Fruit fly (Drosophila melanogaster) whole organism, embryonic: Measurements from ENCODE around the gene ND-18.

Experiments
- Asciz ChIP-seq: fragments of 200-800 bp; sonication (Bioruptor generic); optimal IDR thresholded peaks from 2 replicates; lab custom pipeline; 2017; ENCODE audit warnings: missing biosample characterization, mild to moderate bottlenecking, missing genetic modification characterization, missing genetic modification reagents
- BEAF-32 ChIP-seq: fragments of 200-800 bp; sonication (Bioruptor generic); optimal IDR thresholded peaks from 3 replicates; lab custom pipeline; 2017; ENCODE audit warnings: missing biosample characterization, missing genetic modification characterization, mild to moderate bottlenecking, moderate library complexity, missing genetic modification reagents
- BtbVII ChIP-seq: fragments of 200-800 bp; sonication (Bioruptor generic); optimal IDR thresholded peaks from 3 replicates; lab custom pipeline; 2017; ENCODE audit warnings: missing biosample characterization, mild to moderate bottlenecking, missing genetic modification characterization
- C15 ChIP-seq: fragments of 200-800 bp; sonication (Bioruptor generic); IDR thresholded peaks from 3 replicates; pipeline ENCODE4 v1.3.6; 2022; ENCODE audit warnings: missing biosample characterization, missing genetic modification characterization
- CG11560 ChIP-seq: fragments of 200-800 bp; sonication (Bioruptor generic); IDR thresholded peaks from 3 replicates; pipeline ENCODE4 v1.3.6; 2022; ENCODE audit warnings: missing biosample characterization, missing genetic modification characterization
- CG11695 ChIP-seq: fragments of 200-800 bp; sonication (Bioruptor generic); IDR thresholded peaks from 3 replicates; pipeline ENCODE4 v1.3.6; 2022; ENCODE audit warnings: missing biosample characterization, missing genetic modification characterization
- CG12155 ChIP-seq: fragments of 200-800 bp; sonication (Bioruptor generic); optimal IDR thresholded peaks from 3 replicates; lab custom pipeline; 2016; ENCODE audit warnings: missing biosample characterization, missing genetic modification characterization
- CG14860 ChIP-seq: fragments of 200-800 bp; sonication (Bioruptor generic); IDR thresholded peaks from 3 replicates; pipeline ENCODE4 v1.3.6; 2022; ENCODE audit warnings: missing biosample characterization, missing genetic modification characterization; ENCODE audit not compliant: partially characterized antibody
- CG15479 ChIP-seq: fragments of 200-800 bp; sonication (Bioruptor generic); optimal IDR thresholded peaks from 3 replicates; lab custom pipeline; 2019; ENCODE audit warnings: missing biosample characterization, mild to moderate bottlenecking, missing genetic modification characterization, moderate library complexity
- CG1647 ChIP-seq: fragments of 200-800 bp; sonication (Bioruptor generic); optimal IDR thresholded peaks from 3 replicates; lab custom pipeline; 2016; ENCODE audit warnings: missing biosample characterization, missing genetic modification characterization
- CG16813 ChIP-seq: fragments of 200-800 bp; sonication (Bioruptor generic); IDR thresholded peaks from 3 replicates; pipeline ENCODE4 v1.3.6; 2022; ENCODE audit warnings: missing biosample characterization, missing genetic modification characterization; ENCODE audit not compliant: partially characterized antibody
- CG16863 ChIP-seq: fragments of 200-800 bp; sonication (Bioruptor generic); optimal IDR thresholded peaks from 3 replicates; lab custom pipeline; 2016; ENCODE audit warnings: missing biosample characterization, missing genetic modification characterization
- CG17186 ChIP-seq: fragments of 200-800 bp; sonication (Bioruptor generic); optimal IDR thresholded peaks from 3 replicates; lab custom pipeline; 2017; ENCODE audit warnings: missing biosample characterization, missing genetic modification reagents, missing genetic modification characterization
- CG17361 ChIP-seq: fragments of 200-800 bp; sonication (Bioruptor generic); IDR thresholded peaks from 3 replicates; pipeline ENCODE4 v1.3.6; 2022; ENCODE audit warnings: missing biosample characterization, missing genetic modification characterization
- CG31365 ChIP-seq: fragments of 200-800 bp; sonication (Bioruptor generic); optimal IDR thresholded peaks from 2 replicates; lab custom pipeline; 2018; ENCODE audit warnings: missing biosample characterization, mild to moderate bottlenecking, missing genetic modification characterization
- CG34224 ChIP-seq: fragments of 200-800 bp; sonication (Bioruptor generic); IDR thresholded peaks from 3 replicates; pipeline ENCODE4 v1.3.6; 2022; ENCODE audit warnings: missing biosample characterization, missing genetic modification characterization; ENCODE audit not compliant: partially characterized antibody
- CG4424 ChIP-seq: fragments of 200-800 bp; sonication (Bioruptor generic); optimal IDR thresholded peaks from 3 replicates; lab custom pipeline; 2016; ENCODE audit warnings: missing biosample characterization, missing genetic modification characterization
- CG7556 ChIP-seq: fragments of 200-800 bp; sonication (Bioruptor generic); optimal IDR thresholded peaks from 2 replicates; lab custom pipeline; 2017; ENCODE audit warnings: missing biosample characterization, mild to moderate bottlenecking, missing genetic modification characterization
- CG7786 ChIP-seq: fragments of 200-800 bp; sonication (Bioruptor generic); optimal IDR thresholded peaks from 2 replicates; lab custom pipeline; 2016; ENCODE audit warnings: missing biosample characterization, missing genetic modification characterization
- CG7963 ChIP-seq: fragments of 200-800 bp; sonication (Bioruptor generic); IDR thresholded peaks from 3 replicates; pipeline ENCODE4 v1.3.6; 2022; ENCODE audit warnings: missing biosample characterization, missing genetic modification characterization; ENCODE audit not compliant: partially characterized antibody
- CG9437 ChIP-seq: fragments of 200-800 bp; sonication (Bioruptor generic); optimal IDR thresholded peaks from 2 replicates; lab custom pipeline; 2018; ENCODE audit warnings: missing biosample characterization, mild to moderate bottlenecking, missing genetic modification characterization
- CG9876 ChIP-seq: fragments of 200-800 bp; sonication (Bioruptor generic); optimal IDR thresholded peaks from 2 replicates; lab custom pipeline; 2016; ENCODE audit warnings: missing biosample characterization, missing genetic modification characterization
- Dp ChIP-seq: fragments of 200-800 bp; sonication (Bioruptor generic); optimal IDR thresholded peaks from 2 replicates; lab custom pipeline; 2018; ENCODE audit warnings: missing biosample characterization, mild to moderate bottlenecking, missing genetic modification characterization, moderate library complexity
- Fer1 ChIP-seq: fragments of 200-800 bp; sonication (Bioruptor generic); optimal IDR thresholded peaks from 2 replicates; lab custom pipeline; 2017; ENCODE audit warnings: missing biosample characterization, mild to moderate bottlenecking, missing genetic modification characterization
- HLHmδ ChIP-seq: fragments of 200-800 bp; sonication (Bioruptor generic); optimal IDR thresholded peaks from 2 replicates; lab custom pipeline; 2018; ENCODE audit warnings: missing biosample characterization, mild to moderate bottlenecking, missing genetic modification characterization, moderate library complexity
- HmgD ChIP-seq: fragments of 200-800 bp; sonication (Bioruptor generic); optimal IDR thresholded peaks from 3 replicates; lab custom pipeline; 2016; ENCODE audit warnings: missing biosample characterization, missing genetic modification characterization
- Jarid2 ChIP-seq: fragments of 200-800 bp; sonication (Bioruptor generic); optimal IDR thresholded peaks from 3 replicates; lab custom pipeline; 2017; ENCODE audit warnings: mild to moderate bottlenecking, missing biosample characterization, missing genetic modification reagents, missing genetic modification characterization
- Lim3 ChIP-seq: fragments of 200-800 bp; sonication (Bioruptor generic); IDR thresholded peaks from 2 replicates; pipeline ENCODE4 v1.3.6; 2022; ENCODE audit warnings: missing biosample characterization, missing genetic modification characterization
- MESR4 ChIP-seq: fragments of 200-800 bp; sonication (Bioruptor generic); optimal IDR thresholded peaks from 2 replicates; lab custom pipeline; 2018; ENCODE audit warnings: missing biosample characterization, mild to moderate bottlenecking, missing genetic modification characterization, moderate library complexity
- Med ChIP-seq: fragments of 200-800 bp; sonication (Bioruptor generic); peaks from one replicate; lab custom pipeline; 2016; ENCODE audit warnings: missing biosample characterization, missing genetic modification characterization, mild to moderate bottlenecking, inconsistent platforms, moderate library complexity
- NK7.1 ChIP-seq: fragments of 200-800 bp; sonication (Bioruptor generic); optimal IDR thresholded peaks from 3 replicates; lab custom pipeline; 2016; ENCODE audit warnings: missing biosample characterization, missing genetic modification characterization
- Nf-YA ChIP-seq: fragments of 200-800 bp; sonication (Bioruptor generic); IDR thresholded peaks from 2 replicates; pipeline ENCODE4 v1.3.6; 2022; ENCODE audit warnings: missing biosample characterization, missing genetic modification characterization
- ap ChIP-seq: fragments of 200-800 bp; sonication (Bioruptor generic); IDR thresholded peaks from 2 replicates; pipeline ENCODE4 v1.3.6; 2022; ENCODE audit warnings: missing biosample characterization, missing genetic modification characterization
- ash1 ChIP-seq: fragments of 200-800 bp; sonication (Bioruptor generic); optimal IDR thresholded peaks from 2 replicates; lab custom pipeline; 2018; ENCODE audit warnings: missing biosample characterization, mild to moderate bottlenecking, missing genetic modification characterization
- bbx ChIP-seq: fragments of 200-800 bp; sonication (Bioruptor generic); IDR thresholded peaks from 2 replicates; pipeline ENCODE4 v1.3.6; 2022; ENCODE audit warnings: missing biosample characterization, missing genetic modification characterization; ENCODE audit not compliant: partially characterized antibody
- disco-r ChIP-seq: fragments of 200-800 bp; sonication (Bioruptor generic); optimal IDR thresholded peaks from 2 replicates; lab custom pipeline; 2016; ENCODE audit warnings: missing biosample characterization, missing genetic modification characterization
- dm ChIP-seq: fragments of 200-800 bp; sonication (Bioruptor generic); optimal IDR thresholded peaks from 3 replicates; lab custom pipeline; 2016; ENCODE audit warnings: missing biosample characterization, missing genetic modification characterization
- hbn ChIP-seq: fragments of 200-800 bp; sonication (Bioruptor generic); IDR thresholded peaks from 2 replicates; pipeline ENCODE4 v1.3.6; 2022; ENCODE audit warnings: missing biosample characterization, missing genetic modification characterization; ENCODE audit not compliant: partially characterized antibody
- ken ChIP-seq: fragments of 200-800 bp; sonication (Bioruptor generic); IDR thresholded peaks from 3 replicates; pipeline ENCODE4 v1.3.6; 2022; ENCODE audit warnings: missing biosample characterization, missing genetic modification characterization
- maf-S ChIP-seq: fragments of 200-800 bp; sonication (Bioruptor generic); optimal IDR thresholded peaks from 2 replicates; lab custom pipeline; 2016; ENCODE audit warnings: missing biosample characterization, missing genetic modification characterization
- mam ChIP-seq: fragments of 200-800 bp; sonication (Bioruptor generic); optimal IDR thresholded peaks from 3 replicates; lab custom pipeline; 2016; ENCODE audit warnings: missing biosample characterization, missing genetic modification characterization
- mirr ChIP-seq: fragments of 200-800 bp; sonication (Bioruptor generic); optimal IDR thresholded peaks from 3 replicates; lab custom pipeline; 2018; ENCODE audit warnings: missing biosample characterization, mild to moderate bottlenecking, missing genetic modification characterization
- mld ChIP-seq: fragments of 200-800 bp; sonication (Bioruptor generic); IDR thresholded peaks from 3 replicates; pipeline ENCODE4 v1.3.6; 2022; ENCODE audit warnings: missing biosample characterization, missing genetic modification characterization; ENCODE audit not compliant: partially characterized antibody
- nerfin-2 ChIP-seq: fragments of 200-800 bp; sonication (Bioruptor generic); IDR thresholded peaks from 2 replicates; pipeline ENCODE4 v1.3.6; 2022; ENCODE audit warnings: missing biosample characterization, missing genetic modification characterization; ENCODE audit not compliant: partially characterized antibody
- nmo ChIP-seq: fragments of 200-800 bp; sonication (Bioruptor generic); optimal IDR thresholded peaks from 2 replicates; lab custom pipeline; 2018; ENCODE audit warnings: missing biosample characterization, mild to moderate bottlenecking, missing genetic modification characterization, moderate library complexity
- oc ChIP-seq: fragments of 200-800 bp; sonication (Bioruptor generic); optimal IDR thresholded peaks from 2 replicates; lab custom pipeline; 2018; ENCODE audit warnings: missing biosample characterization, mild to moderate bottlenecking, missing genetic modification characterization, moderate library complexity
- p53 ChIP-seq: fragments of 200-800 bp; sonication (Bioruptor generic); optimal IDR thresholded peaks from 2 replicates; lab custom pipeline; 2016; ENCODE audit warnings: missing biosample characterization, missing genetic modification characterization
- pum ChIP-seq: fragments of 200-800 bp; sonication (Bioruptor generic); optimal IDR thresholded peaks from 2 replicates; lab custom pipeline; 2016; ENCODE audit warnings: missing biosample characterization, missing genetic modification characterization
- yki ChIP-seq: fragments of >200 bp; optimal IDR thresholded peaks from 3 replicates; lab custom pipeline; 2018
- zen ChIP-seq: fragments of 200-800 bp; sonication (Bioruptor generic); optimal IDR thresholded peaks from 3 replicates; lab custom pipeline; 2018; ENCODE audit warnings: missing biosample characterization, mild to moderate bottlenecking, missing genetic modification characterization, moderate library complexity

Gene ND-18

dm6 chrX:19479869-19480326, 12.3 kb upstream of the ND-18 start, which contains the start of the genes Naa15-16 and mRpS14 (continued):
- TF ChIP-seq CG16813 (GFP tag; lab: Robert Waterston, UW) (peak; percentile 47; the same call in 2 of the 3 replicates), disco-r (GFP tag; lab: Kevin White, UChicago) (no peak), mam (GFP tag; lab: Kevin White, UChicago) (no peak), Fer1 (GFP tag; lab: Kevin White, UChicago) (peak; percentile 19), HLHmδ (GFP tag; lab: Kevin White, UChicago) (peak; percentile 24), BEAF-32 (GFP tag; lab: Kevin White, UChicago) (peak; percentile 71), mirr (GFP tag; lab: Kevin White, UChicago) (peak; percentile 2), CG12155 (GFP tag; lab: Kevin White, UChicago) (no peak), CG34224 (GFP tag; lab: Robert Waterston, UW) (peak; percentile 70), HmgD (GFP tag; lab: Kevin White, UChicago) (peak; percentile 14), NK7.1 (no peak), CG9876 (GFP tag; lab: Kevin White, UChicago) (no peak), pum (GFP tag; lab: Kevin White, UChicago) (no peak), dm (peak; percentile 50), CG1647 (no peak), CG17361 (GFP tag; lab: Robert Waterston, UW) (no peak), Nf-YA (GFP tag; lab: Robert Waterston, UW) (no peak), MESR4 (GFP tag; lab: Kevin White, UChicago) (peak; percentile 34), CG14860 (GFP tag; lab: Robert Waterston, UW) (peak; percentile 42; the same call in 1 of the 3 replicates), Jarid2 (GFP tag; lab: Kevin White, UChicago) (no peak), zen (no peak), CG31365 (no peak), hbn (peak; percentile 29; the same call in 1 of the 2 replicates), CG17186 (peak; percentile 79), CG11560 (tag; lab: Robert Waterston, UW) (no peak), oc (tag; lab: Kevin White, UChicago) (no peak), CG9437 (peak; percentile 18), Lim3 (GFP tag; lab: Robert Waterston, UW) (no peak), Asciz (no peak), nerfin-2 (peak; percentile 61; the same call in 1 of the 2 replicates), p53 (GFP tag; lab: Kevin White, UChicago) (no peak), bbx (GFP tag; lab: Robert Waterston, UW) (peak; percentile 64; the same call in 1 of the 2 replicates), maf-S (GFP tag; lab: Kevin White, UChicago) (no peak), BtbVII (GFP tag; lab: Kevin White, UChicago) (no peak), mld (GFP tag; lab: Robert Waterston, UW) (0 out of 3 replicates have a peak, but pooled peaks have one; percentile 23), CG7556 (GFP tag; lab: Kevin White, UChicago) (no peak), CG15479 (GFP tag; lab: Kevin White, UChicago) (no peak), CG7786 (GFP tag; lab: Kevin White, UChicago) (no peak), nmo (GFP tag; lab: Kevin White, UChicago) (peak; percentile 2), ash1 (no peak), ap (GFP tag; lab: Robert Waterston, UW) (no peak), ken (no peak), Dp (GFP tag; lab: Kevin White, UChicago) (peak; percentile 79), yki (peak; percentile 78), Med (GFP tag; lab: Kevin White, UChicago) (peak; percentile 41), CG4424 (GFP tag; lab: Kevin White, UChicago) (no peak), CG16863 (no peak), C15 (GFP tag; lab: Robert Waterston, UW) (no peak), CG7963 (GFP tag; lab: Robert Waterston, UW) (0 out of 3 replicates have a peak, but pooled peaks have one; percentile 20), CG11695 (GFP tag; lab: Robert Waterston, UW) (no peak)
